Worm (Caenorhabditis elegans) whole organism, L4/young adult: ENCODE results near the gene F25E5.16.

Experiments
- W03F9.2 ChIP-seq: fragments of 150-350 bp; optimal IDR thresholded peaks from 2 replicates; lab custom pipeline; 2014; ENCODE audit warnings: missing biosample characterization, missing genetic modification characterization
- dao-5 ChIP-seq: sonication (generic microtip); optimal IDR thresholded peaks from 2 replicates; lab custom pipeline; 2016; ENCODE audit warnings: missing genotype, missing genetic modification characterization, moderate library complexity, missing compliant biosample characterization
- him-1 ChIP-seq: sonication (generic microtip); optimal IDR thresholded peaks from 2 replicates; lab custom pipeline; 2016; ENCODE audit warnings: missing genotype, missing genetic modification reagents, missing genetic modification characterization, missing compliant biosample characterization

ce11 chrV:7426594-7426993, 11.5 kb upstream of the F25E5.16 start, which contains the start of gene srw-68:
- TF ChIP-seq him-1 (tag; lab: Kevin White, UChicago) (no peak), W03F9.2 (no peak), dao-5 (tag; lab: Kevin White, UChicago) (no peak)
